Fruit fly (Drosophila melanogaster) whole organism, embryonic: Measurements from ENCODE around the gene CG12010.

Source experiments
- CG1024 ChIP-seq: fragments of 200-800 bp; sonication (Bioruptor generic); IDR thresholded peaks from 2 replicates; pipeline ENCODE4 v1.3.6; 2022; ENCODE audit warnings: missing biosample characterization, missing genetic modification characterization
- CG10654 ChIP-seq: fragments of 200-800 bp; sonication (Bioruptor generic); optimal IDR thresholded peaks from 2 replicates; lab custom pipeline; 2016; ENCODE audit warnings: missing biosample characterization, missing genetic modification characterization
- CG11504 ChIP-seq: fragments of 200-800 bp; sonication (Bioruptor generic); optimal IDR thresholded peaks from 3 replicates; lab custom pipeline; 2019; ENCODE audit warnings: missing biosample characterization, mild to moderate bottlenecking, missing genetic modification characterization, moderate library complexity
- CG11696 ChIP-seq: fragments of 200-800 bp; sonication (Bioruptor generic); IDR thresholded peaks from 2 replicates; pipeline ENCODE4 v1.3.6; 2022; ENCODE audit warnings: missing biosample characterization, missing genetic modification characterization
- CG1233 ChIP-seq: fragments of 200-800 bp; sonication (Bioruptor generic); optimal IDR thresholded peaks from 4 replicates; lab custom pipeline; 2018; ENCODE audit warnings: missing biosample characterization, mild to moderate bottlenecking, missing genetic modification characterization
- CG14710 ChIP-seq: fragments of 200-800 bp; sonication (Bioruptor generic); optimal IDR thresholded peaks from 3 replicates; lab custom pipeline; 2019; ENCODE audit warnings: missing biosample characterization, mild to moderate bottlenecking, missing genetic modification characterization, moderate library complexity
- CG14860 ChIP-seq: fragments of 200-800 bp; sonication (Bioruptor generic); IDR thresholded peaks from 3 replicates; pipeline ENCODE4 v1.3.6; 2022; ENCODE audit warnings: missing biosample characterization, missing genetic modification characterization; ENCODE audit not compliant: partially characterized antibody
- CG18619 ChIP-seq: fragments of 200-800 bp; sonication (Bioruptor generic); optimal IDR thresholded peaks from 3 replicates; lab custom pipeline; 2017; ENCODE audit warnings: missing biosample characterization, mild to moderate bottlenecking, missing genetic modification characterization
- CG2120 ChIP-seq: fragments of 200-800 bp; sonication (Bioruptor generic); optimal IDR thresholded peaks from 3 replicates; lab custom pipeline; 2016; ENCODE audit warnings: missing biosample characterization, missing genetic modification characterization
- CG30431 ChIP-seq: fragments of 200-800 bp; sonication (Bioruptor generic); optimal IDR thresholded peaks from 2 replicates; lab custom pipeline; 2017; ENCODE audit warnings: missing biosample characterization, missing genetic modification characterization
- CG32767 ChIP-seq: fragments of 200-800 bp; sonication (Bioruptor generic); IDR thresholded peaks from 2 replicates; pipeline ENCODE4 v1.3.6; 2022; ENCODE audit warnings: missing biosample characterization, missing genetic modification characterization
- CG34224 ChIP-seq: fragments of 200-800 bp; sonication (Bioruptor generic); IDR thresholded peaks from 3 replicates; pipeline ENCODE4 v1.3.6; 2022; ENCODE audit warnings: missing biosample characterization, missing genetic modification characterization; ENCODE audit not compliant: partially characterized antibody
- CG4404 ChIP-seq: fragments of 200-800 bp; sonication (Bioruptor generic); IDR thresholded peaks from 2 replicates; pipeline ENCODE4 v1.3.6; 2022; ENCODE audit warnings: missing biosample characterization, missing genetic modification characterization
- CG5180 ChIP-seq: fragments of 200-800 bp; sonication (Bioruptor generic); optimal IDR thresholded peaks from 3 replicates; lab custom pipeline; 2017; ENCODE audit warnings: missing biosample characterization, missing genetic modification characterization, mild to moderate bottlenecking, moderate library complexity, missing genetic modification reagents
- CG6654 ChIP-seq: fragments of 200-800 bp; sonication (Bioruptor generic); optimal IDR thresholded peaks from 2 replicates; lab custom pipeline; 2017; ENCODE audit warnings: missing biosample characterization, mild to moderate bottlenecking, missing genetic modification characterization
- CG6683 ChIP-seq: fragments of 200-800 bp; sonication (Bioruptor generic); optimal IDR thresholded peaks from 2 replicates; lab custom pipeline; 2017; ENCODE audit warnings: missing biosample characterization, mild to moderate bottlenecking, missing genetic modification characterization, missing genetic modification reagents
- CG7372 ChIP-seq: fragments of 200-800 bp; sonication (Bioruptor generic); IDR thresholded peaks from 2 replicates; pipeline ENCODE4 v1.3.6; 2022; ENCODE audit warnings: missing biosample characterization, missing genetic modification characterization
- CG7839 ChIP-seq: fragments of 200-800 bp; sonication (Bioruptor generic); optimal IDR thresholded peaks from 3 replicates; lab custom pipeline; 2018; ENCODE audit warnings: missing biosample characterization, mild to moderate bottlenecking, missing genetic modification characterization, moderate library complexity
- CG7963 ChIP-seq: fragments of 200-800 bp; sonication (Bioruptor generic); IDR thresholded peaks from 3 replicates; pipeline ENCODE4 v1.3.6; 2022; ENCODE audit warnings: missing biosample characterization, missing genetic modification characterization; ENCODE audit not compliant: partially characterized antibody
- CG8924 ChIP-seq: fragments of 200-800 bp; optimal IDR thresholded peaks from 3 replicates; lab custom pipeline; 2019; ENCODE audit warnings: missing biosample characterization, mild to moderate bottlenecking, missing genetic modification characterization, moderate library complexity
- CG9876 ChIP-seq: fragments of 200-800 bp; sonication (Bioruptor generic); optimal IDR thresholded peaks from 2 replicates; lab custom pipeline; 2016; ENCODE audit warnings: missing biosample characterization, missing genetic modification characterization
- CG9932 ChIP-seq: fragments of 200-800 bp; sonication (Bioruptor generic); IDR thresholded peaks from 2 replicates; pipeline ENCODE4 v1.3.6; 2022; ENCODE audit warnings: missing biosample characterization, missing genetic modification characterization
- D19B ChIP-seq: fragments of 200-800 bp; sonication (Bioruptor generic); optimal IDR thresholded peaks from 2 replicates; lab custom pipeline; 2017; ENCODE audit warnings: missing biosample characterization, mild to moderate bottlenecking, missing genetic modification characterization
- Gug ChIP-seq: fragments of 200-800 bp; sonication (Bioruptor generic); IDR thresholded peaks from 4 replicates; pipeline ENCODE4 v1.3.6; 2022; ENCODE audit warnings: missing biosample characterization, missing genetic modification characterization
- Hand ChIP-seq: fragments of 200-800 bp; sonication (Bioruptor generic); optimal IDR thresholded peaks from 2 replicates; lab custom pipeline; 2017; ENCODE audit warnings: mild to moderate bottlenecking, missing biosample characterization, missing genetic modification reagents, missing genetic modification characterization
- Hey ChIP-seq: fragments of 200-800 bp; sonication (Bioruptor generic); optimal IDR thresholded peaks from 3 replicates; lab custom pipeline; 2018; ENCODE audit warnings: missing biosample characterization, mild to moderate bottlenecking, missing genetic modification characterization
- Lim3 ChIP-seq: fragments of 200-800 bp; sonication (Bioruptor generic); IDR thresholded peaks from 2 replicates; pipeline ENCODE4 v1.3.6; 2022; ENCODE audit warnings: missing biosample characterization, missing genetic modification characterization
- Ravus ChIP-seq: fragments of 200-800 bp; sonication (Bioruptor generic); IDR thresholded peaks from 2 replicates; pipeline ENCODE4 v1.3.6; 2022; ENCODE audit warnings: missing biosample characterization, missing genetic modification characterization
- Spps ChIP-seq: fragments of 200-800 bp; sonication (Bioruptor generic); optimal IDR thresholded peaks from 2 replicates; lab custom pipeline; 2018; ENCODE audit warnings: missing biosample characterization, mild to moderate bottlenecking, missing genetic modification characterization
- Sry-δ ChIP-seq: fragments of 200-800 bp; sonication (Bioruptor generic); optimal IDR thresholded peaks from 2 replicates; lab custom pipeline; 2016; ENCODE audit warnings: missing biosample characterization, missing genetic modification characterization
- TFAM ChIP-seq: fragments of 200-800 bp; sonication (Bioruptor generic); optimal IDR thresholded peaks from 2 replicates; lab custom pipeline; 2017; ENCODE audit warnings: missing biosample characterization, missing genetic modification characterization, inconsistent platforms
- bigmax ChIP-seq: fragments of 200-800 bp; sonication (Bioruptor generic); optimal IDR thresholded peaks from 2 replicates; lab custom pipeline; 2018; ENCODE audit warnings: missing biosample characterization, mild to moderate bottlenecking, missing genetic modification characterization
- dati ChIP-seq: fragments of 200-800 bp; sonication (Bioruptor generic); IDR thresholded peaks from 2 replicates; pipeline ENCODE4 v1.3.6; 2022; ENCODE audit warnings: missing biosample characterization, missing genetic modification characterization
- dm ChIP-seq: fragments of 200-800 bp; sonication (Bioruptor generic); optimal IDR thresholded peaks from 3 replicates; lab custom pipeline; 2016; ENCODE audit warnings: missing biosample characterization, missing genetic modification characterization
- dmrt99B ChIP-seq: fragments of 200-800 bp; sonication (Bioruptor generic); optimal IDR thresholded peaks from 2 replicates; lab custom pipeline; 2018; ENCODE audit warnings: missing biosample characterization, mild to moderate bottlenecking, missing genetic modification characterization, moderate library complexity
- fd3F ChIP-seq: fragments of 200-800 bp; sonication (Bioruptor generic); optimal IDR thresholded peaks from 2 replicates; lab custom pipeline; 2018; ENCODE audit warnings: missing biosample characterization, mild to moderate bottlenecking, missing genetic modification characterization, moderate library complexity
- fd64A ChIP-seq: fragments of 200-800 bp; sonication (Bioruptor generic); optimal IDR thresholded peaks from 3 replicates; lab custom pipeline; 2018; ENCODE audit warnings: missing biosample characterization, mild to moderate bottlenecking, missing genetic modification characterization
- gro ChIP-seq: fragments of 200-800 bp; sonication (Bioruptor generic); optimal IDR thresholded peaks from 2 replicates; lab custom pipeline; 2016; ENCODE audit warnings: missing biosample characterization, missing genetic modification characterization
- gsb-n ChIP-seq: fragments of 200-800 bp; sonication (Bioruptor generic); optimal IDR thresholded peaks from 3 replicates; lab custom pipeline; 2018; ENCODE audit warnings: missing biosample characterization, mild to moderate bottlenecking, missing genetic modification characterization
- kay ChIP-seq: fragments of 200-800 bp; sonication (Bioruptor generic); optimal IDR thresholded peaks from 2 replicates; lab custom pipeline; 2016; ENCODE audit warnings: missing biosample characterization, missing genetic modification characterization
- lbe ChIP-seq: fragments of 200-800 bp; sonication (Bioruptor generic); optimal IDR thresholded peaks from 2 replicates; lab custom pipeline; 2016; ENCODE audit warnings: missing biosample characterization, mild to moderate bottlenecking, missing genetic modification characterization
- luna ChIP-seq: fragments of 200-800 bp; sonication (Bioruptor generic); optimal IDR thresholded peaks from 2 replicates; lab custom pipeline; 2016; ENCODE audit warnings: missing biosample characterization, missing genetic modification characterization
- oc ChIP-seq: fragments of 200-800 bp; sonication (Bioruptor generic); optimal IDR thresholded peaks from 2 replicates; lab custom pipeline; 2018; ENCODE audit warnings: missing biosample characterization, mild to moderate bottlenecking, missing genetic modification characterization, moderate library complexity
- org-1 ChIP-seq: fragments of 200-800 bp; sonication (Bioruptor generic); optimal IDR thresholded peaks from 2 replicates; lab custom pipeline; 2017; ENCODE audit warnings: missing biosample characterization, missing genetic modification characterization
- psq ChIP-seq: fragments of 200-800 bp; sonication (Bioruptor generic); optimal IDR thresholded peaks from 2 replicates; lab custom pipeline; 2017; ENCODE audit warnings: missing biosample characterization, missing genetic modification characterization
- slp2 ChIP-seq: fragments of 200-800 bp; sonication (Bioruptor generic); optimal IDR thresholded peaks from 2 replicates; lab custom pipeline; 2016; ENCODE audit warnings: missing biosample characterization, missing genetic modification characterization
- sug ChIP-seq: fragments of 200-800 bp; optimal IDR thresholded peaks from 2 replicates; lab custom pipeline; 2019; ENCODE audit warnings: missing biosample characterization, mild to moderate bottlenecking, missing genetic modification characterization, moderate library complexity
- tna ChIP-seq: fragments of 200-800 bp; sonication (Bioruptor generic); IDR thresholded peaks from 2 replicates; pipeline ENCODE4 v1.3.6; 2022; ENCODE audit warnings: missing biosample characterization, missing genetic modification characterization; ENCODE audit not compliant: partially characterized antibody
- tup ChIP-seq: fragments of 200-800 bp; sonication (Bioruptor generic); optimal IDR thresholded peaks from 2 replicates; lab custom pipeline; 2016; ENCODE audit warnings: missing biosample characterization, mild to moderate bottlenecking, missing genetic modification characterization, moderate library complexity
- vnd ChIP-seq: fragments of 200-800 bp; sonication (Bioruptor generic); IDR thresholded peaks from 3 replicates; pipeline ENCODE4 v1.3.6; 2022; ENCODE audit warnings: missing biosample characterization, missing genetic modification characterization; ENCODE audit not compliant: partially characterized antibody
- zen2 ChIP-seq: fragments of 200-800 bp; sonication (Bioruptor generic); IDR thresholded peaks from 3 replicates; pipeline ENCODE4 v1.3.6; 2022; ENCODE audit warnings: missing biosample characterization, missing genetic modification characterization; ENCODE audit not compliant: partially characterized antibody

Gene CG12010

DNA sequence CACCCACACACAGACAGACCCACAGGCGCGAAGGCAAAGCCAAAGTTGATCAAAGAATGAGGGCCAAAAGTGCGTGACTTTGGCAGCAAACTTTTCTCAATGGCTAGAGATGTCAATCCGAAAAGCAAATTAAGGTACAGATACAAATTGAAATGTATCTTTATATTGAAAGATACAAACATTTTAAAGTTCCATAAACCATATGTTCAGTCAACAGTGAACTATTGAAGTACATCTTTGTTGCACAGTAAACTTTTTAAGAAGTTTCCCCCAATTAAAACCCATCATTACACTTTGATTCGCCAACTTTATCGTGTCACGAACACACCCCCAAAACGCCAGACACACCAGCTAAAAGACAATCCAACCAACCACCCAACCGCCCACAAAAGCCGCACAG lies 37.6 kb downstream of the CG12010 start (continued):
- TF ChIP-seq gsb-n (tag; lab: Kevin White, UChicago) (no peak), Hey (tag; lab: Kevin White, UChicago) (no peak), CG4404 (GFP tag; lab: Robert Waterston, UW) (no peak), tna (GFP tag; lab: Robert Waterston, UW) (no peak), oc (no peak), TFAM (no peak), CG18619 (no peak), tup (GFP tag; lab: Kevin White, UChicago) (no peak), CG34224 (GFP tag; lab: Robert Waterston, UW) (peak; percentile 58), Hand (GFP tag; lab: Kevin White, UChicago) (peak; percentile 58), Sry-δ (peak; percentile 48), lbe (GFP tag; lab: Kevin White, UChicago) (no peak), fd64A (no peak), Gug (no peak), CG7372 (GFP tag; lab: Robert Waterston, UW) (0 out of 2 replicates have a peak, but pooled peaks have one; percentile 8), CG11696 (no peak), zen2 (GFP tag; lab: Robert Waterston, UW) (peak; percentile 47; the same call in 2 of the 3 replicates), dati (GFP tag; lab: Robert Waterston, UW) (no peak), dm (GFP tag; lab: Kevin White, UChicago) (no peak), CG7963 (GFP tag; lab: Robert Waterston, UW) (no peak), luna (GFP tag; lab: Kevin White, UChicago) (no peak), CG5180 (GFP tag; lab: Kevin White, UChicago) (no peak), CG1024 (no peak), CG10654 (GFP tag; lab: Kevin White, UChicago) (no peak), CG6654 (no peak), CG32767 (GFP tag; lab: Robert Waterston, UW) (no peak), CG30431 (GFP tag; lab: Kevin White, UChicago) (no peak), CG9876 (GFP tag; lab: Kevin White, UChicago) (no peak), fd3F (peak; percentile 1), bigmax (no peak), vnd (GFP tag; lab: Robert Waterston, UW) (no peak), CG1233 (GFP tag; lab: Kevin White, UChicago) (no peak), slp2 (GFP tag; lab: Kevin White, UChicago) (no peak), D19B (GFP tag; lab: Kevin White, UChicago) (no peak), gro (GFP tag; lab: Kevin White, UChicago) (peak; percentile 10), CG7839 (tag; lab: Kevin White, UChicago) (peak; percentile 30), dmrt99B (tag; lab: Kevin White, UChicago) (peak; percentile 35), CG14710 (no peak), CG2120 (peak; percentile 70), Spps (tag; lab: Kevin White, UChicago) (no peak), CG9932 (GFP tag; lab: Robert Waterston, UW) (peak; percentile 32; the same call in 1 of the 2 replicates), psq (GFP tag; lab: Kevin White, UChicago) (no peak), Ravus (GFP tag; lab: Robert Waterston, UW) (no peak), CG11504 (peak; percentile 28), CG6683 (GFP tag; lab: Kevin White, UChicago) (no peak), CG14860 (GFP tag; lab: Robert Waterston, UW) (no peak), CG8924 (tag; lab: Kevin White, UChicago) (no peak), Lim3 (GFP tag; lab: Robert Waterston, UW) (no peak), org-1 (GFP tag; lab: Kevin White, UChicago) (peak; percentile 40), kay (GFP tag; lab: Kevin White, UChicago) (no peak), sug (peak; percentile 22)
